Worm (Caenorhabditis elegans) whole organism, midembryonic: ENCODE results near the gene Y37B11A.3.

ENCODE experiments used
- T22C8.4 ChIP-seq: fragments of 200-800 bp; sonication (Bioruptor generic); IDR thresholded peaks from 2 replicates; pipeline ENCODE4 v1.3.6; 2022; ENCODE audit warnings: missing genetic modification characterization, missing compliant biosample characterization
- cog-1 ChIP-seq: sonication (generic microtip); optimal IDR thresholded peaks from 2 replicates; lab custom pipeline; 2016; ENCODE audit warnings: missing genetic modification characterization, missing compliant biosample characterization
- flt-1 ChIP-seq: fragments of 200-800 bp; sonication (Bioruptor generic); IDR thresholded peaks from 2 replicates; pipeline ENCODE4 v1.3.6; 2022; ENCODE audit warnings: missing genetic modification characterization, missing compliant biosample characterization

DNA sequence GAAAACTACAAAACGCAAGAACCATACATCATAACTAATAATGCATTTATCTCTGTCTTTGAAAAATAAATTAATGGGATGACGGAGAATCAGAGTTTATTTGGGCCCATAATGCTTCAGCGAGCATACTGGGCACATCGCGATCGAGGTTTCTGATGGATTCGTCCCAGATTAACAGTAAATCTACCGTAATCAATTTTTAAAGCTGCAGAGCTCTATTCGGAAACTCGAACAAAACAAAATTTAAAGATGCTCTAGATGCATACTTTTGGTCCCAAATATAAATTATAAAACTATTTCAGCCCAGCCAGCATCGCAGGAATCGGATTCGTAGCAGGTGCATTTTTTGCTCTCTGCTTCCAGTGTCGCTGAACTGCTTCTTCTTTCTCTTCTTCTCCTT, 42.9 kb upstream of the Y37B11A.3 start:
- no peak for TF ChIP-seq T22C8.4 (GFP tag; lab: Robert Waterston, UW)
- no peak for TF ChIP-seq flt-1 (GFP tag; lab: Robert Waterston, UW)
- no peak for TF ChIP-seq cog-1 (tag; lab: Kevin White, UChicago)
